Worm (Caenorhabditis elegans): ENCODE results near the gene moc-3.

The moc-3 gene

DNA sequence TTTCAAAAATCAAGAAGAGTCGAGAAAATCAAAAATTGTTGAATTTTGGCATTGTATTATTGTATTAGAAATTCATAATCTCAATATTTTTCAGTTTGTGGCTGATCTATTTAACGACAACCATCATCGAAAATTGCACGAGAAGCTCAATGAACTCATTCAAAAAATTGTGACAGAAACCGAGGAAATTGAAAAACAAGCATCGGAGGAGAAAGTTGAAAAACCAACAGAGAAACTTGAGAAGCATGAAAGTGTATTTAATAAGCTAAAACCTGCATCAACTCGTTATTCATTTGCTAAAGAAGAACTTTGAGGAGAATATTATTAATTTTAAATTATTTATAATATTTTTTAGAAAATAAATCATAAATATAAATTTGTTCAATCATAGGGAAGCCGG is 3.5 kb upstream of the moc-3 start, which contains the start of gene ceph-41:
ceph-41 (plus strand) TSS at position 301 of the 400 bp plus-strand sequence.
- no peak for TF ChIP-seq efl-1 (optimal IDR thresholded peaks at IDR 0.05)
- TF ChIP-seq efl-1 (GFP tag; optimal IDR thresholded peaks at IDR 0.05 in 1 of 2): peak in 1 of 2 experiments; percentile 18
- TF ChIP-seq tbx-2 (tag; optimal IDR thresholded peaks at IDR 0.05): no peak

DNA sequence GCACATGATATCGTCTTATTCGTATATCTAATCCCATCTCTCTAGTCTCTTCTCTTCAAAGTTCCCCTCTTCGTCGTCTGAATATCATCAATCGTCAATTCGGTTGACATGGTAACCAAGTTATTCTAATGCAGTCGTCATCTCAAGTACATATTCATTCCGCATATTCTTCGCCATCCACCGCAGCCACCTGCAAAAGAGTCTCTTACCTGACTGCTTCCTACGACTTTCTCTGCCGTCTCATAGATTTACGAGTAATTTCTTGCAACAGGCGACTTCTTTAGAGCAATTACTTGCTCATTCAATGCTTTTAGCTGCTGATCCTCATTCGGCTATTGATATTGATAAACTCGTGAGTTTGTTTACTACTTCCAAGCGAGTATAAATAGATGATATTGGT is 2.9 kb upstream of the moc-3 start:
- TF ChIP-seq egl-13 (tag; optimal IDR thresholded peaks at IDR 0.05) (peak; percentile 1), pag-3 (tag; optimal IDR thresholded peaks at IDR 0.05; ENCODE audit: borderline replicate concordance, insufficient read depth) (no peak), dsc-1 (tag; optimal IDR thresholded peaks at IDR 0.05) (peak; percentile 70), nhr-47 (tag; optimal IDR thresholded peaks at IDR 0.05) (no peak), fkh-8 (tag; optimal IDR thresholded peaks at IDR 0.05) (peak; percentile 85), pax-3 (tag; optimal IDR thresholded peaks at IDR 0.05) (peak; percentile 44), sox-4 (tag; optimal IDR thresholded peaks at IDR 0.05) (peak; percentile 57)

DNA sequence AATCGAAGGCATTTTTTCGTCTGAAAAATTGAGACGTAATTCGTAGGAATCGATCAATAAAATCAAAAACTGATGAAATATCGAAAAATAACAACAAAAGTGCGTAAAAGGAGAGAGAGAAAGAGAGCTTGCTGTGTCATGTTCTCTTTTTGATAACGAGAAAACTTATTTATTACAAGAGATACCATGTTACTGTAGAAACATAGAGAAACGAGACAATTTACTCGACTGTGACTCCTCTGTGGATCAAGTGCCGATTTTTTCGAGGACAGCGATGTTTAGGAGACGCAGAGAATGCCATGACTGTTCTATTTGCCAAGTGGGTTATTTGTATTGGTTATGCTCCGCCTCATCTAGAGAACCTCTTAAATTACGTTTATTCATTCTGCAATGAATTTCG is 3.2 kb downstream of the moc-3 start, which contains the start of gene sph-1:
sph-1 (minus strand) TSS at position 23 of the 400 bp plus-strand sequence.
- TF ChIP-seq hlh-4 (tag; optimal IDR thresholded peaks at IDR 0.05) (no peak), pag-3 (tag; optimal IDR thresholded peaks at IDR 0.05; ENCODE audit: borderline replicate concordance, insufficient read depth) (no peak), lir-3 (tag; optimal IDR thresholded peaks at IDR 0.05; ENCODE audit: poor library complexity) (no peak), hlh-17 (GFP tag; optimal IDR thresholded peaks at IDR 0.05; ENCODE audit: borderline replicate concordance) (no peak), sptf-1 (tag; optimal IDR thresholded peaks at IDR 0.05) (no peak), lsy-2 (tag; optimal IDR thresholded peaks at IDR 0.05) (peak in 1 of 2 experiments; percentile 21), isw-1 (GFP tag; IDR thresholded peaks at IDR 0.05) (no peak), ces-1 (GFP tag; optimal IDR thresholded peaks at IDR 0.05) (no peak), nhr-237 (tag; optimal IDR thresholded peaks at IDR 0.05) (no peak), nhr-12 (tag; optimal IDR thresholded peaks at IDR 0.05) (no peak), sup-37 (GFP tag; optimal IDR thresholded peaks at IDR 0.05) (no peak), unc-86 (tag; optimal IDR thresholded peaks at IDR 0.05) (no peak), sox-4 (tag; optimal IDR thresholded peaks at IDR 0.05) (no peak), dsc-1 (tag; optimal IDR thresholded peaks at IDR 0.05) (no peak), ets-5 (GFP tag; IDR thresholded peaks at IDR 0.05) (no peak), mdl-1 (tag; optimal IDR thresholded peaks at IDR 0.05) (peak in 1 of 2 experiments; percentile 13), ceh-88 (GFP tag; IDR thresholded peaks at IDR 0.05) (no peak), hpl-2 (GFP tag; optimal IDR thresholded peaks at IDR 0.05) (no peak), zip-4 (GFP tag; optimal IDR thresholded peaks at IDR 0.05) (no peak), blmp-1 (tag; optimal IDR thresholded peaks at IDR 0.05) (peak; percentile 22), lin-35 (GFP tag; optimal IDR thresholded peaks at IDR 0.05) (peak in 1 of 2 experiments; percentile 48), snu-23 (GFP tag; optimal IDR thresholded peaks at IDR 0.05) (peak; percentile 52), lin-14 (GFP tag; optimal IDR thresholded peaks at IDR 0.05) (peak; percentile 70), irx-1 (tag; optimal IDR thresholded peaks at IDR 0.05) (no peak), unc-98 (GFP tag; IDR thresholded peaks at IDR 0.05) (no peak), egl-13 (tag; optimal IDR thresholded peaks at IDR 0.05) (no peak), ceh-63 (GFP tag; optimal IDR thresholded peaks at IDR 0.05) (no peak), C04F5.9 (tag; optimal IDR thresholded peaks at IDR 0.05) (no peak), egl-27 (tag; optimal IDR thresholded peaks at IDR 0.05) (no peak), nhr-77 (tag; optimal IDR thresholded peaks at IDR 0.05) (peak; percentile 46), ztf-11 (tag; optimal IDR thresholded peaks at IDR 0.05) (no peak), fos-1 (tag; optimal IDR thresholded peaks at IDR 0.05) (peak; percentile 40), unc-62 (GFP tag; optimal IDR thresholded peaks at IDR 0.05) (no peak), aly-2 (tag; optimal IDR thresholded peaks at IDR 0.05) (no peak), ceh-82 (tag; optimal IDR thresholded peaks at IDR 0.05) (no peak), dpl-1 (GFP tag; optimal IDR thresholded peaks at IDR 0.05) (no peak), mef-2 (tag; optimal IDR thresholded peaks at IDR 0.05) (no peak), nhr-20 (tag; optimal IDR thresholded peaks at IDR 0.05) (peak; percentile 38), pax-3 (tag; optimal IDR thresholded peaks at IDR 0.05) (no peak), nhr-71 (tag; optimal IDR thresholded peaks at IDR 0.05) (peak; percentile 36), nhr-90 (tag; optimal IDR thresholded peaks at IDR 0.05; ENCODE audit: poor library complexity) (no peak), elt-2 (tag; optimal IDR thresholded peaks at IDR 0.05) (peak; percentile 49), nhr-11 (tag; optimal IDR thresholded peaks at IDR 0.05) (no peak)

All from whole organism, L1 larva.